Worm (Caenorhabditis elegans) whole organism, L3 larva: Measurements from ENCODE around the gene Y40H7A.11.

Experiments used
- R02D3.7 ChIP-seq: fragments of 150-350 bp; optimal IDR thresholded peaks from 2 replicates; lab custom pipeline; 2014; ENCODE audit warnings: missing biosample characterization, missing genetic modification characterization
- ZK546.5 ChIP-seq: sonication (generic microtip); optimal IDR thresholded peaks from 2 replicates; lab custom pipeline; 2017; ENCODE audit warnings: missing biosample characterization, missing genetic modification characterization
- aly-2 ChIP-seq: fragments of 150-350 bp; optimal IDR thresholded peaks from 2 replicates; lab custom pipeline; 2014; ENCODE audit warnings: missing biosample characterization, missing genetic modification characterization
- ama-1 ChIP-seq: fragments of 150-350 bp; optimal IDR thresholded peaks from 2 replicates; lab custom pipeline; 2018
- ceh-16 ChIP-seq: sonication (generic microtip); optimal IDR thresholded peaks from 2 replicates; lab custom pipeline; 2017; ENCODE audit warnings: missing biosample characterization, missing genetic modification characterization
- ceh-28 ChIP-seq: fragments of 150-350 bp; optimal IDR thresholded peaks from 2 replicates; lab custom pipeline; 2014; ENCODE audit warnings: missing biosample characterization, missing genetic modification reagents, missing genetic modification characterization
- ceh-9 ChIP-seq: sonication (generic microtip); optimal IDR thresholded peaks from 2 replicates; lab custom pipeline; 2018; ENCODE audit warnings: missing biosample characterization, missing genetic modification characterization
- daf-12 ChIP-seq: fragments of 150-350 bp; optimal IDR thresholded peaks from 2 replicates; lab custom pipeline; 2014; ENCODE audit warnings: missing biosample characterization, missing genetic modification reagents, missing genetic modification characterization
- egl-27 ChIP-seq: sonication (generic microtip); optimal IDR thresholded peaks from 4 replicates; lab custom pipeline; 2017; ENCODE audit warnings: missing biosample characterization, missing genetic modification reagents, missing genetic modification characterization
- elt-2 ChIP-seq: sonication (generic microtip); optimal IDR thresholded peaks from 2 replicates; lab custom pipeline; 2016; ENCODE audit warnings: missing genetic modification reagents, mild to moderate bottlenecking, missing genetic modification characterization, missing compliant biosample characterization
- elt-3 ChIP-seq, 3 experiments: fragments of 150-350 bp in 1 of 3; sonication (generic microtip) in 2 of 3; optimal IDR thresholded peaks; 2 replicates in 2 of 3; 4 replicates in 1 of 3; lab custom pipeline; 2014 to 2017; ENCODE audit warnings: missing biosample characterization in 3 of 3, missing genetic modification characterization in 3 of 3
- fkh-10 ChIP-seq: sonication (generic microtip); optimal IDR thresholded peaks from 2 replicates; lab custom pipeline; 2017; ENCODE audit warnings: missing biosample characterization, missing genetic modification reagents, missing genetic modification characterization
- fkh-2 ChIP-seq: fragments of 150-350 bp; optimal IDR thresholded peaks from 2 replicates; lab custom pipeline; 2014; ENCODE audit warnings: missing biosample characterization, missing genetic modification reagents, missing genetic modification characterization
- fos-1 ChIP-seq: fragments of 150-350 bp; optimal IDR thresholded peaks from 2 replicates; lab custom pipeline; 2014; ENCODE audit warnings: missing biosample characterization, missing genetic modification characterization
- hmg-11 ChIP-seq: sonication (generic microtip); optimal IDR thresholded peaks from 2 replicates; lab custom pipeline; 2016; ENCODE audit warnings: missing genetic modification characterization, missing compliant biosample characterization
- jun-1 ChIP-seq: fragments of 150-350 bp; optimal IDR thresholded peaks from 2 replicates; lab custom pipeline; 2014; ENCODE audit warnings: missing biosample characterization, missing genetic modification reagents, missing genetic modification characterization
- lin-39 ChIP-seq: fragments of 150-350 bp; optimal IDR thresholded peaks from 2 replicates; lab custom pipeline; 2018; ENCODE audit warnings: missing biosample characterization, missing genetic modification reagents, missing genetic modification characterization
- mdl-1 ChIP-seq: fragments of 150-350 bp; optimal IDR thresholded peaks from 2 replicates; lab custom pipeline; 2014; ENCODE audit warnings: missing biosample characterization, missing genetic modification characterization
- mml-1 ChIP-seq: fragments of 150-350 bp; sonication (generic microtip); optimal IDR thresholded peaks from 3 replicates; lab custom pipeline; 2014; ENCODE audit warnings: missing biosample characterization, missing genetic modification characterization
- nfya-1 ChIP-seq: sonication (generic microtip); optimal IDR thresholded peaks from 2 replicates; lab custom pipeline; 2017; ENCODE audit warnings: missing genetic modification characterization, mild to moderate bottlenecking, missing compliant biosample characterization, antibody characterized with exemption, moderate library complexity; ENCODE audit not compliant: insufficient read depth
- nhr-12 ChIP-seq: fragments of 150-350 bp; optimal IDR thresholded peaks from 2 replicates; lab custom pipeline; 2014; ENCODE audit warnings: missing biosample characterization, missing genetic modification characterization
- nhr-237 ChIP-seq: fragments of 150-350 bp; optimal IDR thresholded peaks from 2 replicates; lab custom pipeline; 2014; ENCODE audit warnings: missing biosample characterization, missing genetic modification characterization
- nhr-77 ChIP-seq: fragments of 150-350 bp; optimal IDR thresholded peaks from 2 replicates; lab custom pipeline; 2014; ENCODE audit warnings: missing biosample characterization, missing genetic modification characterization
- pha-4 ChIP-seq: fragments of 150-350 bp; optimal IDR thresholded peaks from 2 replicates; lab custom pipeline; 2014; ENCODE audit warnings: missing biosample characterization, missing genetic modification reagents, missing genetic modification characterization
- pqm-1 ChIP-seq: fragments of 150-350 bp; optimal IDR thresholded peaks from 2 replicates; lab custom pipeline; 2017; ENCODE audit warnings: missing biosample characterization, missing genetic modification characterization, inconsistent platforms
- skn-1 ChIP-seq: fragments of 150-350 bp; optimal IDR thresholded peaks from 2 replicates; lab custom pipeline; 2014; ENCODE audit warnings: missing biosample characterization, missing genetic modification characterization
- tbx-2 ChIP-seq: sonication (generic microtip); optimal IDR thresholded peaks from 2 replicates; lab custom pipeline; 2016; ENCODE audit warnings: mild to moderate bottlenecking, missing genetic modification characterization, missing compliant biosample characterization
- unc-39 ChIP-seq: sonication (generic microtip); optimal IDR thresholded peaks from 4 replicates; lab custom pipeline; 2017; ENCODE audit warnings: missing biosample characterization, missing genetic modification characterization
- unc-62 ChIP-seq: fragments of 150-350 bp; sonication (generic microtip); optimal IDR thresholded peaks from 4 replicates; lab custom pipeline; 2014; ENCODE audit warnings: missing biosample characterization, missing genetic modification reagents, missing genetic modification characterization
- zag-1 ChIP-seq: fragments of 150-350 bp; optimal IDR thresholded peaks from 2 replicates; lab custom pipeline; 2014; ENCODE audit warnings: missing biosample characterization, missing genetic modification characterization
- ztf-11 ChIP-seq: fragments of 150-350 bp; optimal IDR thresholded peaks from 2 replicates; lab custom pipeline; 2014; ENCODE audit warnings: missing biosample characterization, missing genetic modification characterization
- ztf-4 ChIP-seq: fragments of 150-350 bp; optimal IDR thresholded peaks from 2 replicates; lab custom pipeline; 2014; ENCODE audit warnings: missing biosample characterization, missing genetic modification characterization

The Y40H7A.11 gene

ce11 chrIV:15220253-15220652, at the start of gene Y40H7A.11:
Gene Y40H7A.11 (minus strand): TSS chrIV:15220353.
- TF ChIP-seq nhr-77 (tag; lab: Kevin White, UChicago) = no peak

ce11 chrIV:15259548-15259947, 39.4 kb upstream of the Y40H7A.11 start, which contains the start of gene Y73F8A.5:
Gene Y73F8A.5 (plus strand): TSS chrIV:15259868.
- TF ChIP-seq aly-2 = no peak
- TF ChIP-seq nhr-237 (tag; lab: Kevin White, UChicago) = no peak
- peak; percentile 25 for TF ChIP-seq fkh-10 (GFP tag; lab: Kevin White, UChicago)
- peak; percentile 51 for TF ChIP-seq nfya-1 (tag; lab: Kevin White, UChicago)
- no peak for TF ChIP-seq ZK546.5 (tag; lab: Kevin White, UChicago)
- TF ChIP-seq lin-39 (tag; lab: Kevin White, UChicago) = peak; percentile 49
- no peak for TF ChIP-seq fos-1 (tag; lab: Kevin White, UChicago)
- TF ChIP-seq tbx-2 (tag; lab: Kevin White, UChicago) = no peak
- TF ChIP-seq ztf-11 (tag; lab: Kevin White, UChicago) = no peak
- no peak for TF ChIP-seq nhr-12 (tag; lab: Kevin White, UChicago)
- TF ChIP-seq jun-1 (tag; lab: Kevin White, UChicago) = no peak
- no peak for TF ChIP-seq elt-3 (tag; optimal IDR thresholded peaks at IDR 0.05; lab: Kevin White, UChicago)
- TF ChIP-seq zag-1 (tag; lab: Kevin White, UChicago) = no peak
- TF ChIP-seq fkh-2 = no peak
- no peak for TF ChIP-seq ceh-16
- TF ChIP-seq unc-62 = no peak
- peak; percentile 65 for TF ChIP-seq hmg-11 (tag; lab: Kevin White, UChicago)
- TF ChIP-seq, all 47 proteins: peak for 4

- TF ChIP-seq egl-27 (tag; lab: Kevin White, UChicago) = no peak
- no peak for TF ChIP-seq mdl-1 (tag; lab: Kevin White, UChicago)
These were observed 32.0 kb upstream of the Y40H7A.11 start, which contains the start of gene srj-42 for ce11 chrIV:15252157-15252556. Gene srj-42 (minus strand): TSS chrIV:15252257.

ce11 chrIV:15251075-15251474, 30.9 kb upstream of the Y40H7A.11 start:
- no peak for TF ChIP-seq mml-1 (tag; lab: Kevin White, UChicago)
- TF ChIP-seq ceh-9 (tag; lab: Kevin White, UChicago) = no peak
- TF ChIP-seq pha-4 (tag; lab: Kevin White, UChicago) = no peak
- no peak for TF ChIP-seq elt-3 (tag; optimal IDR thresholded peaks at IDR 0.05; lab: Kevin White, UChicago)
- no peak for TF ChIP-seq nfya-1 (tag; lab: Kevin White, UChicago)
- no peak for TF ChIP-seq ZK546.5 (tag; lab: Kevin White, UChicago)
- no peak for TF ChIP-seq elt-2 (tag; lab: Kevin White, UChicago)
- no peak for TF ChIP-seq nhr-77 (tag; lab: Kevin White, UChicago)
- no peak for TF ChIP-seq skn-1 (tag; lab: Kevin White, UChicago)
- TF ChIP-seq ceh-28 (tag; lab: Kevin White, UChicago) = no peak
- no peak for TF ChIP-seq R02D3.7
- no peak for TF ChIP-seq ama-1 (lab: Kevin White, UChicago)
- no peak for TF ChIP-seq ztf-4 (tag; lab: Kevin White, UChicago)
- TF ChIP-seq lin-39 (tag; lab: Kevin White, UChicago) = no peak
- TF ChIP-seq ceh-16 = no peak
- TF ChIP-seq egl-27 (tag; lab: Kevin White, UChicago) = no peak
- TF ChIP-seq pqm-1 = no peak
- TF ChIP-seq nhr-12 (tag; lab: Kevin White, UChicago) = no peak
- TF ChIP-seq unc-39 = no peak

- TF ChIP-seq nfya-1 (tag; lab: Kevin White, UChicago) (no peak), daf-12 (tag; lab: Kevin White, UChicago) (no peak), tbx-2 (tag; lab: Kevin White, UChicago) (no peak), unc-62 (no peak), hmg-11 (tag; lab: Kevin White, UChicago) (no peak), skn-1 (tag; lab: Kevin White, UChicago) (no peak), fkh-2 (no peak)
These were observed 25.5 kb upstream of the Y40H7A.11 start, which contains the start of gene Y73F8A.36 for ce11 chrIV:15245655-15246054. Gene Y73F8A.36 (plus strand): TSS chrIV:15245955.

ce11 chrIV:15235856-15236255, 15.7 kb upstream of the Y40H7A.11 start, which contains the start of gene lgc-52:
Gene lgc-52 (plus strand): TSS chrIV:15236123.
- no peak for TF ChIP-seq unc-39
- TF ChIP-seq elt-3 (tag; optimal IDR thresholded peaks at IDR 0.05; lab: Kevin White, UChicago) = no peak
- TF ChIP-seq lin-39 (tag; lab: Kevin White, UChicago) = no peak
- peak; percentile 6 for TF ChIP-seq fkh-10 (GFP tag; lab: Kevin White, UChicago)
- TF ChIP-seq, all 47 proteins: peak for 1
